Worm (Caenorhabditis elegans) whole organism, young adult: ENCODE measurements around the gene sdz-8.

Source experiments
- F10E7.11 ChIP-seq: sonication (generic microtip); optimal IDR thresholded peaks from 2 replicates; lab custom pipeline; 2017; ENCODE audit warnings: mild to moderate bottlenecking, missing genetic modification characterization, moderate library complexity, missing compliant biosample characterization
- F22D6.2 ChIP-seq: sonication (generic microtip); optimal IDR thresholded peaks from 2 replicates; lab custom pipeline; 2016; ENCODE audit warnings: mild to moderate bottlenecking, missing genetic modification characterization, missing compliant biosample characterization
- F39B2.1 ChIP-seq: fragments of 200-800 bp; sonication (Bioruptor generic); IDR thresholded peaks from 2 replicates; pipeline ENCODE4 v1.3.6; 2022; ENCODE audit warnings: missing genetic modification reagents, missing genetic modification characterization, missing compliant biosample characterization
- F57A8.1 ChIP-seq: fragments of 200-800 bp; sonication (Bioruptor generic); optimal IDR thresholded peaks from 2 replicates; lab custom pipeline; 2018; ENCODE audit warnings: mild to moderate bottlenecking, missing genetic modification characterization, moderate library complexity, missing compliant biosample characterization
- F57C9.4 ChIP-seq: sonication (generic microtip); optimal IDR thresholded peaks from 2 replicates; lab custom pipeline; 2017; ENCODE audit warnings: mild to moderate bottlenecking, missing genetic modification characterization, missing compliant biosample characterization
- K11D2.4 ChIP-seq: fragments of 200-800 bp; sonication (Bioruptor generic); IDR thresholded peaks from 2 replicates; pipeline ENCODE4 v1.3.6; 2022; ENCODE audit warnings: missing genetic modification reagents, missing genetic modification characterization, missing compliant biosample characterization
- T26A5.8 ChIP-seq: sonication (generic microtip); optimal IDR thresholded peaks from 2 replicates; lab custom pipeline; 2016; ENCODE audit warnings: missing genetic modification characterization, missing compliant biosample characterization
- Y79H2A.3 ChIP-seq: fragments of 200-800 bp; sonication (Bioruptor generic); conservative IDR thresholded peaks from 2 replicates; pipeline ENCODE4 v1.3.6; 2022; ENCODE audit warnings: missing genetic modification reagents, missing genetic modification characterization, missing compliant biosample characterization
- Y95B8A.8 ChIP-seq: fragments of 200-800 bp; sonication (Bioruptor generic); IDR thresholded peaks from 2 replicates; pipeline ENCODE4 v1.3.6; 2022; ENCODE audit warnings: missing genetic modification reagents, missing genetic modification characterization, missing compliant biosample characterization
- akir-1 ChIP-seq: fragments of 200-800 bp; sonication (Bioruptor generic); optimal IDR thresholded peaks from 2 replicates; lab custom pipeline; 2018; ENCODE audit warnings: mild to moderate bottlenecking, missing genetic modification characterization, moderate library complexity, missing compliant biosample characterization
- aptf-2 ChIP-seq: fragments of 200-800 bp; sonication (Bioruptor generic); conservative IDR thresholded peaks from 2 replicates; pipeline ENCODE4 v1.3.6; 2022; ENCODE audit warnings: missing genetic modification reagents, missing genetic modification characterization, missing compliant biosample characterization
- aptf-3 ChIP-seq: fragments of 200-800 bp; sonication (Bioruptor generic); IDR thresholded peaks from 2 replicates; pipeline ENCODE4 v1.3.6; 2022; ENCODE audit warnings: missing genetic modification characterization, missing compliant biosample characterization
- ccch-3 ChIP-seq: fragments of 200-800 bp; sonication (Bioruptor generic); optimal IDR thresholded peaks from 2 replicates; lab custom pipeline; 2018; ENCODE audit warnings: mild to moderate bottlenecking, missing genetic modification characterization, missing compliant biosample characterization
- cebp-2 ChIP-seq: fragments of 200-800 bp; sonication (Bioruptor generic); IDR thresholded peaks from 2 replicates; pipeline ENCODE4 v1.3.6; 2022; ENCODE audit warnings: missing genetic modification characterization, missing compliant biosample characterization
- ceh-58 ChIP-seq: fragments of 200-800 bp; sonication (Bioruptor generic); IDR thresholded peaks from 2 replicates; pipeline ENCODE4 v1.3.6; 2022; ENCODE audit warnings: missing genetic modification characterization, missing compliant biosample characterization
- chd-7 ChIP-seq: sonication (generic microtip); optimal IDR thresholded peaks from 2 replicates; lab custom pipeline; 2016; ENCODE audit warnings: mild to moderate bottlenecking, missing genetic modification characterization, moderate library complexity, missing compliant biosample characterization
- dpl-1 ChIP-seq: fragments of 150-350 bp; optimal IDR thresholded peaks from 2 replicates; lab custom pipeline; 2014; ENCODE audit warnings: missing biosample characterization, missing genetic modification reagents, missing genetic modification characterization
- egl-18 ChIP-seq: fragments of 200-800 bp; sonication (Bioruptor generic); IDR thresholded peaks from 2 replicates; pipeline ENCODE4 v1.3.6; 2022; ENCODE audit warnings: missing genetic modification reagents, missing genetic modification characterization, missing compliant biosample characterization
- egl-44 ChIP-seq: fragments of 200-800 bp; sonication (Bioruptor generic); IDR thresholded peaks from 2 replicates; pipeline ENCODE4 v1.3.6; 2022; ENCODE audit warnings: missing genetic modification reagents, missing genetic modification characterization, missing compliant biosample characterization
- ekl-4 ChIP-seq: fragments of 200-800 bp; sonication (Bioruptor generic); IDR thresholded peaks from 2 replicates; pipeline ENCODE4 v1.3.6; 2022; ENCODE audit warnings: missing genetic modification reagents, missing genetic modification characterization, missing compliant biosample characterization
- ets-4 ChIP-seq: fragments of 200-800 bp; sonication (Bioruptor generic); optimal IDR thresholded peaks from 2 replicates; lab custom pipeline; 2018; ENCODE audit warnings: mild to moderate bottlenecking, missing genetic modification characterization, missing compliant biosample characterization
- him-1 ChIP-seq: sonication (generic microtip); optimal IDR thresholded peaks from 2 replicates; lab custom pipeline; 2016; ENCODE audit warnings: missing genotype, missing genetic modification reagents, missing genetic modification characterization, missing compliant biosample characterization
- hlh-12 ChIP-seq: sonication (generic microtip); optimal IDR thresholded peaks from 2 replicates; lab custom pipeline; 2016; ENCODE audit warnings: missing genetic modification characterization, missing compliant biosample characterization
- hlh-26 ChIP-seq: fragments of 200-800 bp; sonication (Bioruptor generic); conservative IDR thresholded peaks from 2 replicates; pipeline ENCODE4 v1.3.6; 2022; ENCODE audit warnings: missing genetic modification reagents, missing genetic modification characterization, missing compliant biosample characterization
- lag-1 ChIP-seq: fragments of 200-800 bp; sonication (Bioruptor generic); IDR thresholded peaks from 2 replicates; pipeline ENCODE4 v1.3.6; 2022; ENCODE audit warnings: missing genetic modification reagents, missing genetic modification characterization, missing compliant biosample characterization
- let-526 ChIP-seq: fragments of 200-800 bp; sonication (Bioruptor generic); IDR thresholded peaks from 2 replicates; pipeline ENCODE4 v1.3.6; 2022; ENCODE audit warnings: missing genetic modification reagents, missing genetic modification characterization, missing compliant biosample characterization
- lin-35 ChIP-seq, 3 experiments: fragments of 150-350 bp in 2 of 3; sonication (generic microtip) in 1 of 3; optimal IDR thresholded peaks; 2 replicates each; lab custom pipeline; 2014 to 2018; ENCODE audit warnings: missing biosample characterization in 3 of 3, missing genetic modification characterization in 3 of 3, missing genetic modification reagents in 3 of 3
- lin-54 ChIP-seq: fragments of 200-800 bp; sonication (Bioruptor generic); optimal IDR thresholded peaks from 2 replicates; lab custom pipeline; 2018; ENCODE audit warnings: mild to moderate bottlenecking, missing genetic modification characterization, missing compliant biosample characterization
- lsl-1 ChIP-seq: fragments of 200-800 bp; sonication (Bioruptor generic); optimal IDR thresholded peaks from 2 replicates; lab custom pipeline; 2018; ENCODE audit warnings: mild to moderate bottlenecking, missing genetic modification characterization, moderate library complexity, missing compliant biosample characterization
- lsy-27 ChIP-seq: sonication (generic microtip); optimal IDR thresholded peaks from 2 replicates; lab custom pipeline; 2017; ENCODE audit warnings: missing genetic modification characterization, mild to moderate bottlenecking, missing compliant biosample characterization, antibody characterized with exemption, missing genotype, borderline replicate concordance; ENCODE audit not compliant: insufficient read depth
- madf-10 ChIP-seq: sonication (generic microtip); optimal IDR thresholded peaks from 2 replicates; lab custom pipeline; 2016; ENCODE audit warnings: mild to moderate bottlenecking, missing genetic modification characterization, missing compliant biosample characterization
- nfya-1 ChIP-seq: sonication (generic microtip); optimal IDR thresholded peaks from 2 replicates; lab custom pipeline; 2017; ENCODE audit warnings: antibody characterized with exemption, missing compliant biosample characterization, missing genetic modification characterization, borderline replicate concordance; ENCODE audit not compliant: insufficient read depth
- nfyb-1 ChIP-seq: fragments of 200-800 bp; sonication (Bioruptor generic); IDR thresholded peaks from 2 replicates; pipeline ENCODE4 v1.3.6; 2022; ENCODE audit warnings: missing genetic modification reagents, missing genetic modification characterization, missing compliant biosample characterization
- nhr-120 ChIP-seq: fragments of 200-800 bp; sonication (Bioruptor generic); IDR thresholded peaks from 2 replicates; pipeline ENCODE4 v1.3.6; 2022; ENCODE audit warnings: missing genetic modification characterization, missing compliant biosample characterization
- nhr-80 ChIP-seq: sonication (generic microtip); optimal IDR thresholded peaks from 2 replicates; lab custom pipeline; 2016; ENCODE audit warnings: missing genetic modification characterization, missing compliant biosample characterization
- rpc-1 ChIP-seq, 2 experiments: fragments of 150-350 bp in 1 of 2; sonication (generic microtip) in 1 of 2; optimal IDR thresholded peaks; 2 replicates each; lab custom pipeline; 2014 to 2018; ENCODE audit warnings: missing biosample characterization in 1 of 2, missing genetic modification characterization in 1 of 2, missing genetic modification reagents in 1 of 2, missing genotype in 1 of 2
- snpc-1.1 ChIP-seq: sonication (generic microtip); optimal IDR thresholded peaks from 2 replicates; lab custom pipeline; 2017; ENCODE audit warnings: missing genetic modification characterization, mild to moderate bottlenecking, missing compliant biosample characterization, antibody characterized with exemption, moderate library complexity, missing genotype, missing genetic modification reagents; ENCODE audit not compliant: insufficient read depth
- snpc-4 ChIP-seq, 5 experiments: fragments of 150-350 bp in 1 of 5; sonication (generic microtip) in 4 of 5; optimal IDR thresholded peaks; 2 replicates each; lab custom pipeline; 2014 to 2018; ENCODE audit warnings: missing genetic modification characterization in 5 of 5, missing biosample characterization in 3 of 5, antibody characterized with exemption in 2 of 5, mild to moderate bottlenecking in 2 of 5, missing compliant biosample characterization in 2 of 5, missing genotype in 2 of 5, moderate library complexity in 2 of 5, missing genetic modification reagents in 1 of 5
- somi-1 ChIP-seq: fragments of 200-800 bp; sonication (Bioruptor generic); optimal IDR thresholded peaks from 2 replicates; lab custom pipeline; 2018; ENCODE audit warnings: mild to moderate bottlenecking, missing genetic modification characterization, missing compliant biosample characterization
- sptf-2 ChIP-seq: fragments of 200-800 bp; sonication (Bioruptor generic); optimal IDR thresholded peaks from 2 replicates; lab custom pipeline; 2018; ENCODE audit warnings: mild to moderate bottlenecking, missing genetic modification characterization, missing compliant biosample characterization
- tbp1 ChIP-seq: fragments of 200-800 bp; sonication (Bioruptor generic); optimal IDR thresholded peaks from 2 replicates; lab custom pipeline; 2018; ENCODE audit warnings: mild to moderate bottlenecking, missing genetic modification characterization, missing compliant biosample characterization
- zim-3 ChIP-seq: sonication (generic microtip); optimal IDR thresholded peaks from 2 replicates; lab custom pipeline; 2017; ENCODE audit warnings: mild to moderate bottlenecking, missing genetic modification characterization, moderate library complexity, missing compliant biosample characterization
- ztf-25 ChIP-seq: fragments of 200-800 bp; sonication (Bioruptor generic); IDR thresholded peaks from 2 replicates; pipeline ENCODE4 v1.3.6; 2022; ENCODE audit warnings: missing genetic modification reagents, missing genetic modification characterization, missing compliant biosample characterization
- ztf-26 ChIP-seq: sonication (generic microtip); optimal IDR thresholded peaks from 2 replicates; lab custom pipeline; 2017; ENCODE audit warnings: missing genetic modification characterization, missing compliant biosample characterization
- ztf-3 ChIP-seq: fragments of 200-800 bp; sonication (Bioruptor generic); optimal IDR thresholded peaks from 2 replicates; lab custom pipeline; 2018; ENCODE audit warnings: mild to moderate bottlenecking, missing genetic modification characterization, missing compliant biosample characterization

Gene sdz-8

ce11 chrV:11516141-11516591, at the start of gene sdz-8:
TSS of gene sdz-8 (minus strand) at chrV:11516191.
- no peak for TF ChIP-seq let-526 (GFP tag; lab: Robert Waterston, UW)
- TF ChIP-seq nfyb-1 (GFP tag; lab: Robert Waterston, UW), result no peak
- no peak for TF ChIP-seq madf-10 (tag; lab: Kevin White, UChicago)
- TF ChIP-seq F22D6.2 (tag; lab: Kevin White, UChicago), result no peak
- TF ChIP-seq snpc-1.1 (tag; lab: Kevin White, UChicago), result no peak
- no peak for TF ChIP-seq ztf-3 (GFP tag; lab: Kevin White, UChicago)
- no peak for TF ChIP-seq somi-1 (GFP tag; lab: Kevin White, UChicago)
- no peak for TF ChIP-seq zim-3 (tag; lab: Kevin White, UChicago)
- TF ChIP-seq T26A5.8 (tag; lab: Kevin White, UChicago), result no peak
- no peak for TF ChIP-seq ekl-4
- TF ChIP-seq F57A8.1, result no peak
- TF ChIP-seq rpc-1 (optimal IDR thresholded peaks at IDR 0.05; lab: Kevin White, UChicago), result no peak
- no peak for TF ChIP-seq rpc-1 (tag; optimal IDR thresholded peaks at IDR 0.05; lab: Kevin White, UChicago)
- no peak for TF ChIP-seq F57C9.4 (tag; lab: Kevin White, UChicago)
- no peak for TF ChIP-seq sptf-2 (GFP tag; lab: Kevin White, UChicago)
- TF ChIP-seq aptf-2, result no peak
- no peak for TF ChIP-seq hlh-12 (tag; lab: Kevin White, UChicago)
- TF ChIP-seq lin-54 (GFP tag; lab: Kevin White, UChicago), result no peak
- TF ChIP-seq egl-18 (GFP tag; lab: Robert Waterston, UW), result no peak
- no peak for TF ChIP-seq snpc-4 (GFP tag; optimal IDR thresholded peaks at IDR 0.05; lab: Kevin White, UChicago)
- no peak for TF ChIP-seq snpc-4 (tag; optimal IDR thresholded peaks at IDR 0.05; lab: Kevin White, UChicago)
- TF ChIP-seq egl-44, result no peak

ce11 chrV:11564573-11564972, 48.6 kb upstream of the sdz-8 start, which contains the start of gene srx-87:
TSS of gene srx-87 (plus strand) at chrV:11564873.
- TF ChIP-seq F10E7.11 (tag; lab: Kevin White, UChicago), result no peak
- TF ChIP-seq ekl-4, result no peak
- no peak for TF ChIP-seq egl-18 (GFP tag; lab: Robert Waterston, UW)
- TF ChIP-seq nhr-80 (tag; lab: Kevin White, UChicago), result no peak
- no peak for TF ChIP-seq Y79H2A.3 (GFP tag; lab: Robert Waterston, UW)
- no peak for TF ChIP-seq dpl-1 (GFP tag; lab: Kevin White, UChicago)
- no peak for TF ChIP-seq K11D2.4 (GFP tag; lab: Robert Waterston, UW)
- TF ChIP-seq tbp1 (GFP tag; lab: Kevin White, UChicago), result no peak
- no peak for TF ChIP-seq hlh-26 (GFP tag; lab: Robert Waterston, UW)
- no peak for TF ChIP-seq ztf-25 (GFP tag; lab: Robert Waterston, UW)
- no peak for TF ChIP-seq F39B2.1
- TF ChIP-seq ets-4 (GFP tag; lab: Kevin White, UChicago), result no peak
- TF ChIP-seq hlh-12 (tag; lab: Kevin White, UChicago), result no peak
- no peak for TF ChIP-seq ceh-58
- TF ChIP-seq rpc-1 (optimal IDR thresholded peaks at IDR 0.05; lab: Kevin White, UChicago), result no peak
- TF ChIP-seq rpc-1 (tag; optimal IDR thresholded peaks at IDR 0.05; lab: Kevin White, UChicago), result no peak
- TF ChIP-seq him-1 (tag; lab: Kevin White, UChicago), result no peak

DNA sequence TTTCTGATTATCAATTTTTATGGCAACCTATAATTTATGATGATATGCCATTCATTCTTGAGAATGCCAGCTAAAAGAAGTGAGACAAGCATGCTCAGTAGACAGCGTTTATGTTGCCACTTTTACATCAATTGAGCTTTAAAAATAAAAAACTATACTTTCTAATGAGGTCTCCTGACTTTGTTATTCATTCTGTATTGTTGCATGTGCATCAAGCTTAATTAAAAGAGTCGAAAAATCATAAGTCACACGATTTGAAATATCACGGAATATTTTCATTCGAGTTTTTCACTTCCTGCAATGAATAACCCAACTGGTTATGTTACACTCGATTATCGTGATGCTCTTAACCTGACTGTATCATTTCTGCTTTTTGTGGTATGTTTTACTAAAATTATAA, 46.7 kb upstream of the sdz-8 start, which contains the start of gene srx-86:
srx-86 (plus strand) TSS at position 301 of the 400 bp plus-strand sequence.
- no peak for TF ChIP-seq lsy-27
- TF ChIP-seq ccch-3 (GFP tag; lab: Kevin White, UChicago), result no peak
- no peak for TF ChIP-seq nhr-120
- no peak for TF ChIP-seq akir-1 (GFP tag; lab: Kevin White, UChicago)
- TF ChIP-seq tbp1 (GFP tag; lab: Kevin White, UChicago), result no peak
- no peak for TF ChIP-seq aptf-3 (GFP tag; lab: Robert Waterston, UW)
- TF ChIP-seq Y95B8A.8 (GFP tag; lab: Robert Waterston, UW), result no peak
- no peak for TF ChIP-seq ceh-58
- TF ChIP-seq cebp-2 (GFP tag; lab: Robert Waterston, UW), result no peak
- no peak for TF ChIP-seq lsl-1 (GFP tag; lab: Kevin White, UChicago)
- no peak for TF ChIP-seq lag-1 (GFP tag; lab: Robert Waterston, UW)
- TF ChIP-seq lin-54 (GFP tag; lab: Kevin White, UChicago), result no peak
- TF ChIP-seq ztf-26 (tag; lab: Kevin White, UChicago), result no peak
- no peak for TF ChIP-seq nfya-1 (tag; lab: Kevin White, UChicago)
- TF ChIP-seq lin-35 (GFP tag; optimal IDR thresholded peaks at IDR 0.05; lab: Kevin White, UChicago), result no peak
- no peak for TF ChIP-seq chd-7
- TF ChIP-seq dpl-1 (GFP tag; lab: Kevin White, UChicago), result no peak
